Fruit fly (Drosophila melanogaster) Kc167 (cell line): ENCODE results near the gene Vps26.

Source experiments
- psq ChIP-seq: fragments of >200 bp; optimal IDR thresholded peaks from 2 replicates; lab custom pipeline; 2017; ENCODE audit warnings: missing external identifiers
- ttk ChIP-seq: sonication (Bioruptor generic); optimal IDR thresholded peaks from 2 replicates; lab custom pipeline; 2017; ENCODE audit warnings: missing external identifiers

dm6 chrX:1880779-1881178 lies 7.1 kb downstream of the Vps26 start:
- TF ChIP-seq ttk (lab: Kevin White, UChicago) (no peak), psq (lab: Kevin White, UChicago) (no peak)
